Worm (Caenorhabditis elegans) whole organism, young adult: ENCODE data around the gene his-31.

ENCODE experiments used
- C17E4.6 ChIP-seq: fragments of 200-800 bp; sonication (Bioruptor generic); IDR thresholded peaks from 2 replicates; pipeline ENCODE4 v1.3.6; 2022; ENCODE audit warnings: missing genetic modification reagents, missing genetic modification characterization, missing compliant biosample characterization
- D2030.7 ChIP-seq: fragments of 200-800 bp; sonication (Bioruptor generic); IDR thresholded peaks from 2 replicates; pipeline ENCODE4 v1.3.6; 2022; ENCODE audit warnings: missing genetic modification reagents, missing genetic modification characterization, missing compliant biosample characterization
- F33H1.4 ChIP-seq: fragments of 200-800 bp; sonication (Bioruptor generic); IDR thresholded peaks from 2 replicates; pipeline ENCODE4 v1.3.6; 2022; ENCODE audit warnings: missing genetic modification reagents, missing genetic modification characterization, missing compliant biosample characterization
- F37B4.10 ChIP-seq: fragments of 200-800 bp; sonication (Bioruptor generic); IDR thresholded peaks from 2 replicates; pipeline ENCODE4 v1.3.6; 2022; ENCODE audit warnings: missing genetic modification characterization, missing compliant biosample characterization
- ZK185.1 ChIP-seq: sonication (generic microtip); optimal IDR thresholded peaks from 2 replicates; lab custom pipeline; 2016; ENCODE audit warnings: mild to moderate bottlenecking, missing genetic modification characterization, missing compliant biosample characterization; ENCODE audit not compliant: poor library complexity, severe bottlenecking
- attf-5 ChIP-seq: fragments of 200-800 bp; sonication (Bioruptor generic); optimal IDR thresholded peaks from 2 replicates; lab custom pipeline; 2018; ENCODE audit warnings: mild to moderate bottlenecking, missing genetic modification characterization, missing compliant biosample characterization
- attf-6 ChIP-seq: fragments of 200-800 bp; sonication (Bioruptor generic); IDR thresholded peaks from 2 replicates; pipeline ENCODE4 v1.3.6; 2022; ENCODE audit warnings: missing genetic modification reagents, missing genetic modification characterization, missing compliant biosample characterization
- cebp-1 ChIP-seq, 2 experiments: fragments of 200-800 bp in 1 of 2; sonication (Bioruptor generic) in 1 of 2; sonication (generic microtip) in 1 of 2; IDR thresholded peaks in 1 of 2; optimal IDR thresholded peaks in 1 of 2; 2 replicates each; pipeline versions ENCODE4 v1.3.6 to Lab custom; 2017 to 2022; ENCODE audit warnings: missing compliant biosample characterization in 2 of 2, missing genetic modification characterization in 2 of 2, mild to moderate bottlenecking in 1 of 2, missing genetic modification reagents in 1 of 2, moderate library complexity in 1 of 2
- cebp-2 ChIP-seq: fragments of 200-800 bp; sonication (Bioruptor generic); IDR thresholded peaks from 2 replicates; pipeline ENCODE4 v1.3.6; 2022; ENCODE audit warnings: missing genetic modification characterization, missing compliant biosample characterization
- ceh-100 ChIP-seq: fragments of 200-800 bp; sonication (Bioruptor generic); IDR thresholded peaks from 2 replicates; pipeline ENCODE4 v1.3.6; 2022; ENCODE audit warnings: missing genetic modification reagents, missing genetic modification characterization, missing compliant biosample characterization
- ceh-27 ChIP-seq: fragments of 200-800 bp; sonication (Bioruptor generic); optimal IDR thresholded peaks from 2 replicates; lab custom pipeline; 2018; ENCODE audit warnings: mild to moderate bottlenecking, missing genetic modification characterization, moderate library complexity, missing compliant biosample characterization
- ceh-58 ChIP-seq: fragments of 200-800 bp; sonication (Bioruptor generic); IDR thresholded peaks from 2 replicates; pipeline ENCODE4 v1.3.6; 2022; ENCODE audit warnings: missing genetic modification characterization, missing compliant biosample characterization
- chd-7 ChIP-seq: sonication (generic microtip); optimal IDR thresholded peaks from 2 replicates; lab custom pipeline; 2016; ENCODE audit warnings: mild to moderate bottlenecking, missing genetic modification characterization, moderate library complexity, missing compliant biosample characterization
- dpl-1 ChIP-seq: fragments of 150-350 bp; optimal IDR thresholded peaks from 2 replicates; lab custom pipeline; 2014; ENCODE audit warnings: missing biosample characterization, missing genetic modification reagents, missing genetic modification characterization
- efl-1 ChIP-seq: fragments of 150-350 bp; optimal IDR thresholded peaks from 2 replicates; lab custom pipeline; 2014; ENCODE audit warnings: missing biosample characterization, missing genetic modification reagents, missing genetic modification characterization
- egl-18 ChIP-seq: fragments of 200-800 bp; sonication (Bioruptor generic); IDR thresholded peaks from 2 replicates; pipeline ENCODE4 v1.3.6; 2022; ENCODE audit warnings: missing genetic modification reagents, missing genetic modification characterization, missing compliant biosample characterization
- hlh-12 ChIP-seq: sonication (generic microtip); optimal IDR thresholded peaks from 2 replicates; lab custom pipeline; 2016; ENCODE audit warnings: missing genetic modification characterization, missing compliant biosample characterization
- hlh-26 ChIP-seq: fragments of 200-800 bp; sonication (Bioruptor generic); conservative IDR thresholded peaks from 2 replicates; pipeline ENCODE4 v1.3.6; 2022; ENCODE audit warnings: missing genetic modification reagents, missing genetic modification characterization, missing compliant biosample characterization
- hmg-1.2 ChIP-seq: fragments of 200-800 bp; sonication (Bioruptor generic); IDR thresholded peaks from 2 replicates; pipeline ENCODE4 v1.3.6; 2022; ENCODE audit warnings: missing genetic modification reagents, missing genetic modification characterization, missing compliant biosample characterization
- hsf-1 ChIP-seq: fragments of 200-800 bp; sonication (Bioruptor generic); IDR thresholded peaks from 2 replicates; pipeline ENCODE4 v1.3.6; 2022; ENCODE audit warnings: missing genetic modification reagents, missing genetic modification characterization, missing compliant biosample characterization
- lag-1 ChIP-seq: fragments of 200-800 bp; sonication (Bioruptor generic); IDR thresholded peaks from 2 replicates; pipeline ENCODE4 v1.3.6; 2022; ENCODE audit warnings: missing genetic modification reagents, missing genetic modification characterization, missing compliant biosample characterization
- lin-40 ChIP-seq: sonication (generic microtip); optimal IDR thresholded peaks from 2 replicates; lab custom pipeline; 2016; ENCODE audit warnings: missing genetic modification characterization, mild to moderate bottlenecking, missing compliant biosample characterization, missing genotype, missing genetic modification reagents
- lin-54 ChIP-seq: fragments of 200-800 bp; sonication (Bioruptor generic); optimal IDR thresholded peaks from 2 replicates; lab custom pipeline; 2018; ENCODE audit warnings: mild to moderate bottlenecking, missing genetic modification characterization, missing compliant biosample characterization
- lsl-1 ChIP-seq: fragments of 200-800 bp; sonication (Bioruptor generic); optimal IDR thresholded peaks from 2 replicates; lab custom pipeline; 2018; ENCODE audit warnings: mild to moderate bottlenecking, missing genetic modification characterization, moderate library complexity, missing compliant biosample characterization
- madf-6 ChIP-seq: fragments of 200-800 bp; sonication (Bioruptor generic); IDR thresholded peaks from 2 replicates; pipeline ENCODE4 v1.3.6; 2022; ENCODE audit warnings: missing genetic modification reagents, missing genetic modification characterization, missing compliant biosample characterization
- nfya-1 ChIP-seq: sonication (generic microtip); optimal IDR thresholded peaks from 2 replicates; lab custom pipeline; 2017; ENCODE audit warnings: antibody characterized with exemption, missing compliant biosample characterization, missing genetic modification characterization, borderline replicate concordance; ENCODE audit not compliant: insufficient read depth
- nfya-2 ChIP-seq: fragments of 200-800 bp; sonication (Bioruptor generic); IDR thresholded peaks from 2 replicates; pipeline ENCODE4 v1.3.6; 2022; ENCODE audit warnings: missing genetic modification reagents, missing genetic modification characterization, missing compliant biosample characterization
- nfyb-1 ChIP-seq: fragments of 200-800 bp; sonication (Bioruptor generic); IDR thresholded peaks from 2 replicates; pipeline ENCODE4 v1.3.6; 2022; ENCODE audit warnings: missing genetic modification reagents, missing genetic modification characterization, missing compliant biosample characterization
- nhr-80 ChIP-seq: sonication (generic microtip); optimal IDR thresholded peaks from 2 replicates; lab custom pipeline; 2016; ENCODE audit warnings: missing genetic modification characterization, missing compliant biosample characterization
- nhr-90 ChIP-seq: sonication (generic microtip); optimal IDR thresholded peaks from 2 replicates; lab custom pipeline; 2016; ENCODE audit warnings: missing genotype, mild to moderate bottlenecking, missing genetic modification characterization, missing compliant biosample characterization
- pbrm-1 ChIP-seq: fragments of 200-800 bp; sonication (Bioruptor generic); IDR thresholded peaks from 2 replicates; pipeline ENCODE4 v1.3.6; 2022; ENCODE audit warnings: missing genetic modification reagents, missing genetic modification characterization, missing compliant biosample characterization
- pha-4 ChIP-seq: fragments of 150-350 bp; sonication (generic microtip); optimal IDR thresholded peaks from 2 replicates; lab custom pipeline; 2014; ENCODE audit warnings: missing biosample characterization, missing genetic modification reagents, missing genetic modification characterization
- rcor-1 ChIP-seq: fragments of 200-800 bp; sonication (Bioruptor generic); IDR thresholded peaks from 2 replicates; pipeline ENCODE4 v1.3.6; 2022; ENCODE audit warnings: missing genetic modification reagents, missing genetic modification characterization, missing compliant biosample characterization
- rpc-1 ChIP-seq, 2 experiments: fragments of 150-350 bp in 1 of 2; sonication (generic microtip) in 1 of 2; optimal IDR thresholded peaks; 2 replicates each; lab custom pipeline; 2014 to 2018; ENCODE audit warnings: missing biosample characterization in 1 of 2, missing genetic modification characterization in 1 of 2, missing genetic modification reagents in 1 of 2, missing genotype in 1 of 2
- snpc-1.1 ChIP-seq: sonication (generic microtip); optimal IDR thresholded peaks from 2 replicates; lab custom pipeline; 2017; ENCODE audit warnings: missing genetic modification characterization, mild to moderate bottlenecking, missing compliant biosample characterization, antibody characterized with exemption, moderate library complexity, missing genotype, missing genetic modification reagents; ENCODE audit not compliant: insufficient read depth
- snpc-1.3 ChIP-seq: sonication (generic microtip); optimal IDR thresholded peaks from 2 replicates; lab custom pipeline; 2017; ENCODE audit warnings: missing genetic modification characterization, mild to moderate bottlenecking, missing compliant biosample characterization, antibody characterized with exemption, moderate library complexity, missing genotype, missing genetic modification reagents; ENCODE audit not compliant: insufficient read depth
- snpc-4 ChIP-seq, 5 experiments: fragments of 150-350 bp in 1 of 5; sonication (generic microtip) in 4 of 5; optimal IDR thresholded peaks; 2 replicates each; lab custom pipeline; 2014 to 2018; ENCODE audit warnings: missing genetic modification characterization in 5 of 5, missing biosample characterization in 3 of 5, antibody characterized with exemption in 2 of 5, mild to moderate bottlenecking in 2 of 5, missing compliant biosample characterization in 2 of 5, missing genotype in 2 of 5, moderate library complexity in 2 of 5, missing genetic modification reagents in 1 of 5
- somi-1 ChIP-seq: fragments of 200-800 bp; sonication (Bioruptor generic); optimal IDR thresholded peaks from 2 replicates; lab custom pipeline; 2018; ENCODE audit warnings: mild to moderate bottlenecking, missing genetic modification characterization, missing compliant biosample characterization
- tbp1 ChIP-seq: fragments of 200-800 bp; sonication (Bioruptor generic); optimal IDR thresholded peaks from 2 replicates; lab custom pipeline; 2018; ENCODE audit warnings: mild to moderate bottlenecking, missing genetic modification characterization, missing compliant biosample characterization
- unc-130 ChIP-seq: sonication (generic microtip); optimal IDR thresholded peaks from 2 replicates; lab custom pipeline; 2016; ENCODE audit warnings: missing genetic modification reagents, missing genetic modification characterization, missing compliant biosample characterization
- xnd-1 ChIP-seq: sonication (generic microtip); optimal IDR thresholded peaks from 2 replicates; lab custom pipeline; 2016; ENCODE audit warnings: missing genotype, missing genetic modification reagents, missing genetic modification characterization, missing compliant biosample characterization
- zfh-2 ChIP-seq: fragments of 200-800 bp; sonication (Bioruptor generic); conservative IDR thresholded peaks from 2 replicates; pipeline ENCODE4 v1.3.6; 2022; ENCODE audit warnings: missing genetic modification reagents, missing genetic modification characterization, missing compliant biosample characterization
- zim-3 ChIP-seq: sonication (generic microtip); optimal IDR thresholded peaks from 2 replicates; lab custom pipeline; 2017; ENCODE audit warnings: mild to moderate bottlenecking, missing genetic modification characterization, moderate library complexity, missing compliant biosample characterization
- ztf-26 ChIP-seq: sonication (generic microtip); optimal IDR thresholded peaks from 2 replicates; lab custom pipeline; 2017; ENCODE audit warnings: missing genetic modification characterization, missing compliant biosample characterization

The his-31 gene

DNA sequence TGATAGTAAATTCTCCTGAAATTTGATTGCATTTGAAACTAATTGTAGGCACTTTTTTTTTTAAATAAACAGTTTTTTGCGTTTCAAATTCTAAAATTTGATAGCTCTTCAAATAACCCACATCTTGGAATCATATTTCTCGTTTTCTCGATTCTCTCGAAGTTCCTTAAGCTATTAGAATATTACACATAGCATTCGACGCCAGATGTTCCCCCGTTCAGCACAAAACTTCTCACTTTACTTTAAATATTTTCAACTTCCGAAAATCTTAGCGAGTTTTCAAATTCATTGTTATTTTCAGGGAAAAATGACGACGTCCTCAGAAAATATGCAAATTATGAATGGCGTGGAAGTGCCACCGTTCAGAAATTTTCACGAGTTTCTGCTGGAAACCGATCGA lies 45.9 kb upstream of the his-31 start, which contains the start of gene praf-3:
Gene praf-3, plus strand, starts transcription at position 301 of the 400 bp plus-strand sequence.
- TF ChIP-seq cebp-2 (GFP tag; lab: Robert Waterston, UW): no peak
- TF ChIP-seq, all 124 proteins: peak for 0

DNA sequence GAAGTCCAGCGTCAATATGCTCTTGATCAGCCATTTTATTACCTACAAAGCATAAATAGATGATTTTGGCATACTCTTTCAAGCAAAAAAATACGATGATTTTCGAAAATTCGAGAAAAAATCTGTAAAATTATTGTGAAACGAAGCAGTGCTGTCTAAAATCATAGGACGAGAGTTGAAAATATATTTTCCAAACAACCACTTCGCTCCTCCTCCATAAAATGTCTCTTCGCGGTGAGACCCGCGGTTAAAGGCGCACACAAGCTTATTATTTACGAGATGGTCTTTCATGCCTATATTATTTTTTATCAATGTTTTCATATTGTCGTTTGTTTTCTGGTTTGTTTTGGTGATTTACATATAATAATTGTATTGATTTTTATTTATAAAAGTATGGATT lies 45.5 kb upstream of the his-31 start, which contains the start of gene nap-1:
Gene nap-1, minus strand, starts transcription at position 42 of the 400 bp plus-strand sequence.
- TF ChIP-seq tbp1 (GFP tag; lab: Kevin White, UChicago) (peak; percentile 55), hlh-26 (GFP tag; lab: Robert Waterston, UW) (no peak), nfya-1 (tag; lab: Kevin White, UChicago) (no peak), C17E4.6 (no peak), lag-1 (GFP tag; lab: Robert Waterston, UW) (no peak), snpc-1.3 (tag; lab: Kevin White, UChicago) (peak; percentile 6), egl-18 (GFP tag; lab: Robert Waterston, UW) (no peak), lin-54 (GFP tag; lab: Kevin White, UChicago) (peak; percentile 26), nfya-2 (GFP tag; lab: Robert Waterston, UW) (no peak), hlh-12 (tag; lab: Kevin White, UChicago) (no peak), somi-1 (GFP tag; lab: Kevin White, UChicago) (no peak), efl-1 (GFP tag; lab: Kevin White, UChicago) (no peak), nhr-80 (tag; lab: Kevin White, UChicago) (peak; percentile 58), attf-5 (GFP tag; lab: Kevin White, UChicago) (peak; percentile 75), rcor-1 (GFP tag; lab: Robert Waterston, UW) (peak; percentile 51; the same call in 1 of the 2 replicates), xnd-1 (no peak), snpc-4 (GFP tag; optimal IDR thresholded peaks at IDR 0.05; lab: Kevin White, UChicago) (no peak), snpc-4 (tag; optimal IDR thresholded peaks at IDR 0.05; lab: Kevin White, UChicago) (peak in 2 of 4 experiments; percentile 53 to 80), lin-40 (tag; lab: Kevin White, UChicago) (peak; percentile 37), cebp-1 (GFP tag; IDR thresholded peaks at IDR 0.05; lab: Robert Waterston, UW) (peak; percentile 63; the same call in 1 of the 2 replicates), cebp-1 (tag; optimal IDR thresholded peaks at IDR 0.05; lab: Kevin White, UChicago) (peak; percentile 75), unc-130 (no peak), F33H1.4 (GFP tag; lab: Robert Waterston, UW) (peak; percentile 92), ceh-58 (GFP tag; lab: Robert Waterston, UW) (no peak), F37B4.10 (no peak), D2030.7 (GFP tag; lab: Robert Waterston, UW) (no peak), rpc-1 (optimal IDR thresholded peaks at IDR 0.05; lab: Kevin White, UChicago) (no peak), rpc-1 (tag; optimal IDR thresholded peaks at IDR 0.05; lab: Kevin White, UChicago) (no peak), chd-7 (tag; lab: Kevin White, UChicago) (no peak), lsl-1 (GFP tag; lab: Kevin White, UChicago) (peak; percentile 28), zfh-2 (GFP tag; lab: Robert Waterston, UW) (no peak), zim-3 (tag; lab: Kevin White, UChicago) (no peak), dpl-1 (peak; percentile 6), hsf-1 (no peak), attf-6 (GFP tag; lab: Robert Waterston, UW) (no peak), ceh-27 (GFP tag; lab: Kevin White, UChicago) (peak; percentile 55), pbrm-1 (GFP tag; lab: Robert Waterston, UW) (peak; percentile 27; the same call in 1 of the 2 replicates), pha-4 (tag; lab: Kevin White, UChicago) (no peak), ztf-26 (tag; lab: Kevin White, UChicago) (no peak), snpc-1.1 (tag; lab: Kevin White, UChicago) (no peak), nhr-90 (no peak), nfyb-1 (GFP tag; lab: Robert Waterston, UW) (0 out of 2 replicates have a peak, but pooled peaks have one; percentile 49), ZK185.1 (tag; lab: Kevin White, UChicago) (no peak), madf-6 (GFP tag; lab: Robert Waterston, UW) (peak; percentile 50; the same call in 1 of the 2 replicates), hmg-1.2 (GFP tag; lab: Robert Waterston, UW) (peak; percentile 34; the same call in 1 of the 2 replicates), ceh-100 (GFP tag; lab: Robert Waterston, UW) (no peak)
